Fruit fly (Drosophila melanogaster) whole organism, adult: Measurements from ENCODE around the gene CG33630.
A peak's percentile ranks its signal among the peaks of the same experiment; 100 is the strongest.

Source experiments
- CG11617 ChIP-seq: fragments of 200-800 bp; sonication (Bioruptor generic); optimal IDR thresholded peaks from 2 replicates; lab custom pipeline; 2017; ENCODE audit warnings: mild to moderate bottlenecking, missing biosample characterization, missing genetic modification reagents, missing genetic modification characterization
- CG12768 ChIP-seq: fragments of 200-800 bp; sonication (Bioruptor generic); optimal IDR thresholded peaks from 2 replicates; lab custom pipeline; 2017; ENCODE audit warnings: missing biosample characterization, missing genetic modification characterization, mild to moderate bottlenecking, moderate library complexity, missing genetic modification reagents
- CG14711 ChIP-seq: fragments of 200-800 bp; sonication (Bioruptor generic); optimal IDR thresholded peaks from 2 replicates; lab custom pipeline; 2018; ENCODE audit warnings: missing biosample characterization, mild to moderate bottlenecking, missing genetic modification characterization, moderate library complexity
- CG1620 ChIP-seq: fragments of 200-800 bp; sonication (Bioruptor generic); optimal IDR thresholded peaks from 2 replicates; lab custom pipeline; 2016; ENCODE audit warnings: missing biosample characterization, missing genetic modification characterization
- CG33017 ChIP-seq: fragments of 200-800 bp; sonication (Bioruptor generic); optimal IDR thresholded peaks from 2 replicates; lab custom pipeline; 2018; ENCODE audit warnings: missing biosample characterization, mild to moderate bottlenecking, missing genetic modification characterization, moderate library complexity
- CG5204 ChIP-seq: fragments of 200-800 bp; sonication (Bioruptor generic); optimal IDR thresholded peaks from 2 replicates; lab custom pipeline; 2016; ENCODE audit warnings: missing biosample characterization, missing genetic modification characterization
- CG7045 ChIP-seq: fragments of 200-800 bp; sonication (Bioruptor generic); optimal IDR thresholded peaks from 2 replicates; lab custom pipeline; 2017; ENCODE audit warnings: missing biosample characterization, mild to moderate bottlenecking, missing genetic modification characterization
- CG7101 ChIP-seq: fragments of 200-800 bp; sonication (Bioruptor generic); optimal IDR thresholded peaks from 2 replicates; lab custom pipeline; 2018; ENCODE audit warnings: missing biosample characterization, mild to moderate bottlenecking, missing genetic modification characterization, moderate library complexity
- Clk ChIP-seq: fragments of 200-800 bp; sonication (Bioruptor generic); optimal IDR thresholded peaks from 2 replicates; lab custom pipeline; 2017; ENCODE audit warnings: missing biosample characterization, missing genetic modification characterization
- Crg-1 ChIP-seq: fragments of 200-800 bp; sonication (Bioruptor generic); optimal IDR thresholded peaks from 2 replicates; lab custom pipeline; 2016; ENCODE audit warnings: missing biosample characterization, missing genetic modification characterization
- Hr96 ChIP-seq: fragments of 200-800 bp; sonication (Bioruptor generic); optimal IDR thresholded peaks from 2 replicates; lab custom pipeline; 2016; ENCODE audit warnings: missing biosample characterization, missing genetic modification characterization
- Mnt ChIP-seq: fragments of 200-800 bp; sonication (Bioruptor generic); optimal IDR thresholded peaks from 2 replicates; lab custom pipeline; 2016; ENCODE audit warnings: missing biosample characterization, mild to moderate bottlenecking, missing genetic modification characterization
- bab1 ChIP-seq: fragments of 200-800 bp; sonication (Bioruptor generic); optimal IDR thresholded peaks from 3 replicates; lab custom pipeline; 2019; ENCODE audit warnings: missing biosample characterization, mild to moderate bottlenecking, missing genetic modification characterization, moderate library complexity
- cic ChIP-seq: fragments of 200-800 bp; sonication (Bioruptor generic); optimal IDR thresholded peaks from 2 replicates; lab custom pipeline; 2017; ENCODE audit warnings: missing biosample characterization, mild to moderate bottlenecking, missing genetic modification characterization, moderate library complexity
- cnc ChIP-seq, 2 experiments: fragments of >200 bp; optimal IDR thresholded peaks; 2 replicates each; lab custom pipeline; 2017
- kay ChIP-seq: fragments of 200-800 bp; sonication (Bioruptor generic); peaks from one replicate; lab custom pipeline; 2016; ENCODE audit warnings: missing biosample characterization, missing genetic modification characterization, borderline replicate concordance
- ovo ChIP-seq: fragments of 200-800 bp; sonication (Bioruptor generic); optimal IDR thresholded peaks from 2 replicates; lab custom pipeline; 2016; ENCODE audit warnings: missing biosample characterization, missing genetic modification characterization
- pad ChIP-seq: fragments of 200-800 bp; sonication (Bioruptor generic); optimal IDR thresholded peaks from 3 replicates; lab custom pipeline; 2017; ENCODE audit warnings: missing biosample characterization, missing genetic modification characterization, mild to moderate bottlenecking, moderate library complexity, missing genetic modification reagents
- tj ChIP-seq: fragments of 200-800 bp; sonication (Bioruptor generic); optimal IDR thresholded peaks from 3 replicates; lab custom pipeline; 2017; ENCODE audit warnings: missing biosample characterization, mild to moderate bottlenecking, missing genetic modification characterization, moderate library complexity
- toe ChIP-seq: fragments of 200-800 bp; sonication (Bioruptor generic); optimal IDR thresholded peaks from 2 replicates; lab custom pipeline; 2016; ENCODE audit warnings: missing biosample characterization, missing genetic modification characterization

The CG33630 gene

DNA sequence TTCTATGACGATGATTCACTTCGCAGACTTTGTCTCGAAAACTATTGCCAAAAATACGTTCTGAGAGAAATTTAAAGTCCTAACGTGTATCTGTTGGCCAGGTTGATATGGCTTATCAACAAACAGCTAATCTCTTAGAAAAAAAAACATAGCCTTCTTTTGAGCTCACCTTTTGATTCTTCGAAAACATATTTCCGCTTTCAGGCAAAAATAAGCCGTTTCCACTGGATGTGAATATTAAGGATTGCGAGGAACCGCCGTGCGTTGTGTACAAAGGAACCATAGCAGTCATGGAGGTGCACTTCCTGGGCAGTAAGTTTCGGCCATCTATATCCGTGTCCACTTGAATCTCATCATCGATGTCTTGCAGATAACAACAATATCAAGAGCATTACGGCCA, 8.9 kb upstream of the CG33630 start:
- TF ChIP-seq ovo (GFP tag; lab: Kevin White, UChicago), result no peak

DNA sequence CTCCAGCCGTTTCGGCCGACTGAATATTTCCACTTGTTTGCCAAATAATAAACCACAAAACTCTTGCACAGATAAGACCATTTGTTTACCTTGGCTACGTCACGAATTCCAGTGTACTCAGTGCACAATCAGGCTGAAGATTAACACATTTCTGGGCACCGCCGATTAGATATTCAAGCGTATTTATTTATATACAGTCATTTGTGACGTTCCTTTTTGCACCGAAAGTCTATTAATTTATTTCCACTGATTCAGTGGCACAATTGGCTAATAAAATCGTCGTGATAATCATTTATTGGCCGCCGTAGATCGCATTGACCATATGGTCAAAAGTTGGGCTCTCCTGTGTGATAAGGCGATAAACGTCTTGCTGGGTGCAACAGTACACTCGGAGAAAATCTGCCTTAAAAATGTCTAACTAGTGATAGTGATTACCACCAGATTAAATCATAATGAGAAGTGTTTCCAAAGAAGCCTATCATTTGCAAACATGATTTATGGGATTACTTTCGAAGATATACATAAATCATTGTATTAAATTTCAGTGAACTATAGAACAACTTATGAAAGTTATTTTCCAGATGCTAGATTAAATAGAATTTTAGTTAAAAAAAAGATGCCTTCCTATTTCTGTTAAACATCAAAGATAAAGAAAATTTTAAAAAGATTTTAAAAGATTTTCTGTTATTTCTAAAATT, 8.0 kb upstream of the CG33630 start:
- TF ChIP-seq toe (GFP tag; lab: Kevin White, UChicago) (no peak), CG7101 (tag; lab: Kevin White, UChicago) (peak; percentile 11), Clk (GFP tag; lab: Kevin White, UChicago) (no peak), CG5204 (GFP tag; lab: Kevin White, UChicago) (peak; percentile 2), tj (GFP tag; lab: Kevin White, UChicago) (no peak), Mnt (GFP tag; lab: Kevin White, UChicago) (peak; percentile 53), CG33017 (tag; lab: Kevin White, UChicago) (peak; percentile 70), CG1620 (no peak), cnc (optimal IDR thresholded peaks at IDR 0.05; lab: Kevin White, UChicago) (no peak), CG14711 (tag; lab: Kevin White, UChicago) (peak; percentile 4), bab1 (GFP tag; lab: Kevin White, UChicago) (no peak), pad (GFP tag; lab: Kevin White, UChicago) (peak; percentile 22), cic (peak; percentile 92), CG12768 (peak; percentile 71), Hr96 (no peak), CG7045 (GFP tag; lab: Kevin White, UChicago) (peak; percentile 3), ovo (GFP tag; lab: Kevin White, UChicago) (peak; percentile 58), Crg-1 (peak; percentile 34), CG11617 (GFP tag; lab: Kevin White, UChicago) (no peak), kay (GFP tag; lab: Kevin White, UChicago) (no peak)

DNA sequence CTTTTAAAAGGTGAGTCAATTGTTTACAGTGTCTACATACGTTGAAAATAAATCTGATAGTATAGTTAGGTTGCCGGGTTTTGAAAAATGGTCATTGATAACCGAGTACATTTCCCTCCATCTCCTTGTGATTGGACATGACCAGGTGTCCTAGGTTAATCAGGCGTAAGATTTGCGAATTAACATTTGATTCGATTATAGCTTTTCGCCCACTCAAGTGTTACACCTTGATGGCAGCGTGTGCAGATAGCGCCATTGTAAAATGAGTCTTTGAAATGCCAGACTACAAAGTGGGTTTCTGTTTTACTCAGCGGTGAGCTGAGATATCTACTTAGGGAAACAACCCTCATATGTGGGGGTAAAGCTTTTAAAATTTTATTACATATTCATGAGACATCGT, 7.4 kb upstream of the CG33630 start:
- TF ChIP-seq CG11617 (GFP tag; lab: Kevin White, UChicago) (no peak), bab1 (GFP tag; lab: Kevin White, UChicago) (no peak), CG1620 (no peak), Clk (GFP tag; lab: Kevin White, UChicago) (no peak), CG12768 (no peak), cic (no peak), tj (GFP tag; lab: Kevin White, UChicago) (no peak), Hr96 (no peak), Crg-1 (no peak), kay (GFP tag; lab: Kevin White, UChicago) (no peak), CG7101 (tag; lab: Kevin White, UChicago) (no peak), pad (GFP tag; lab: Kevin White, UChicago) (no peak), Mnt (GFP tag; lab: Kevin White, UChicago) (no peak), CG5204 (GFP tag; lab: Kevin White, UChicago) (no peak), CG7045 (GFP tag; lab: Kevin White, UChicago) (no peak), CG33017 (tag; lab: Kevin White, UChicago) (no peak), cnc (optimal IDR thresholded peaks at IDR 0.05; lab: Kevin White, UChicago) (no peak)

DNA sequence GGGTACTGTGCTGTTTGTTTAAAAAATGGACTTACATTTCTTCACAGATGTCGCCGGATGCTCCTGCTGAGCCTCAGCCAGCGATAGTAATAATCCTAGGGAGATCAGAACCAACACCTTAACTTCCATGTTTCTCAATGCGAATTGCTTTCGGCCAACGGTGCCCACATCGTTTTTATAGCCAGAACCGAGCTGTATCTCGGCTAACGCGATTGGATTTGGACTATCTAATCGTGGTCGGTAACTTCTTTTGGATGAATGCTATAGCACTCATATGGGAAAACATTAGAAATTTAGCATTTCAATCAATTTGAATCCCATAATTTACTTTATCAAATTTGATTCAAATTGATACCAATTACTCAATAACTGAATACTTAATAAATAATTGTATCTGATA, 6.5 kb upstream of the CG33630 start, which contains the start of gene Npc2d:
Gene Npc2d, minus strand, starts transcription at position 133 of the 400 bp plus-strand sequence.
- no peak for TF ChIP-seq CG7045 (GFP tag; lab: Kevin White, UChicago)
- no peak for TF ChIP-seq Hr96
- no peak for TF ChIP-seq kay (GFP tag; lab: Kevin White, UChicago)
- TF ChIP-seq CG1620, result no peak
- TF ChIP-seq cnc (optimal IDR thresholded peaks at IDR 0.05; lab: Kevin White, UChicago), result no peak
- no peak for TF ChIP-seq CG12768
- no peak for TF ChIP-seq Mnt (GFP tag; lab: Kevin White, UChicago)
- TF ChIP-seq pad (GFP tag; lab: Kevin White, UChicago), result no peak
- TF ChIP-seq CG11617 (GFP tag; lab: Kevin White, UChicago), result no peak
- no peak for TF ChIP-seq tj (GFP tag; lab: Kevin White, UChicago)
- TF ChIP-seq CG7101 (tag; lab: Kevin White, UChicago), result no peak
- no peak for TF ChIP-seq CG33017 (tag; lab: Kevin White, UChicago)
- TF ChIP-seq CG14711 (tag; lab: Kevin White, UChicago), result no peak
- no peak for TF ChIP-seq ovo (GFP tag; lab: Kevin White, UChicago)
- no peak for TF ChIP-seq cic

DNA sequence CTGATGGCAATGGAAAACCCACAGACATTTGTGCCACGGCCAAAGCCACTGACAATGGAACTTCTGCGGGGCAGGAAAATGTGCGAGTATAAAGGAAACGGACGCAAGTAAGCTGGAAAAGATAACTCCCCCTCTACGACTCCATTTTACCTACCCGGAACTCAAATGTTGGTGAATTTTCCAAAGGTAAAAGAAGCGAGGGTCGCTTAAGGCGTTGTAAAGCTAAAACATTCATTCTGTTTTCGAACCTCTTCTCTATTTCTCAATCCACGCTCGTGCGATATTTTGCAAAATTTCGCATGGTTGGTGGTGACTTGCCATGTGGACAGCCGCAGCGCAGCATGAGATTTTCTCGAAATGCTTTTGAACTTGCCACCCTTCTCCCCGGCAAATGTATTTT, 5.8 kb upstream of the CG33630 start:
- TF ChIP-seq CG7101 (tag; lab: Kevin White, UChicago), result no peak
- TF ChIP-seq tj (GFP tag; lab: Kevin White, UChicago), result no peak
- TF ChIP-seq ovo (GFP tag; lab: Kevin White, UChicago), result no peak
- no peak for TF ChIP-seq Clk (GFP tag; lab: Kevin White, UChicago)
- TF ChIP-seq Mnt (GFP tag; lab: Kevin White, UChicago), result no peak

DNA sequence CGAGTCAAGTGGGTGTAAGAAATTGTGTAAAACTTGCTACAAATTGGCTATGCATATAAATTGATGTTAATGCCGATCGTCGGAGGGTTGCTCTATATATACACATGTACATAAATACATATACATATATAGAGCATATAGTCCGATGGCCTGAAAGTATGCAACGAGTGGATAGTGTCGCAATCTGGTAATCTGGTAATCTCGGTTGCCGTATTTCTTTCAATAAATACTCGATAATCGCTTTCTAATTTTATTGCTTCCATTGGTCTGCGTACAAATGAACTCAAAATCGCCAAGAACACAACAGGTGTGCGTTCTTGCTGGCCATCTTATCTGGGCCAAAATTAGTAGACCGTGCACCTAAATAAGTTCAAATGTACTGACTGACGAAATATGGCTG, 3.1 kb upstream of the CG33630 start:
- peak; percentile 27 for TF ChIP-seq kay (GFP tag; lab: Kevin White, UChicago)
- no peak for TF ChIP-seq Clk (GFP tag; lab: Kevin White, UChicago)
- no peak for TF ChIP-seq pad (GFP tag; lab: Kevin White, UChicago)

DNA sequence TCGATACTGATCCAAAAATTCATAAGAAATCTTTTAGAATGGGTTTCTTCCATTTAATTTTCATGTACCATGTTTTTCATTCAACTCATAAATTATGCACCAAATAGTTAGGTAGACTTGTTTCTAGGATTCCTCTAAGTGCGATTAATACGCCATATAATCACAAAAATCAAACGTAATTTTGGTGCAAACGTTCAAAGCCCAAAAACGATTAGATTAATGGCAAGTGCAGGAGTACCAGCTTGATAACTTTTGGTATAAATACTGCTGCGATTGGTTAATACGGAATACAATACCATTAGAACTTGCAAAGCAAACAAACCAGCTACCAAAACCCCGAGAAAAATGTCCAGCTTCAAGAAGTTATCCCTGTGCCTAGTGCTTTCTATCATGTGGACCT, 2.5 kb upstream of the CG33630 start, which contains the start of gene Npc2c:
Gene Npc2c, plus strand, starts transcription at position 301 of the 400 bp plus-strand sequence.
- no peak for TF ChIP-seq bab1 (GFP tag; lab: Kevin White, UChicago)
- TF ChIP-seq Mnt (GFP tag; lab: Kevin White, UChicago), result no peak
- TF ChIP-seq CG12768, result no peak
- no peak for TF ChIP-seq CG14711 (tag; lab: Kevin White, UChicago)
- TF ChIP-seq Crg-1, result no peak
- TF ChIP-seq pad (GFP tag; lab: Kevin White, UChicago), result no peak
